Fruit fly (Drosophila melanogaster) whole organism, embryonic: ENCODE measurements around the gene CG14043.

Experiments
- CG1024 ChIP-seq: fragments of 200-800 bp; sonication (Bioruptor generic); IDR thresholded peaks from 2 replicates; pipeline ENCODE4 v1.3.6; 2022; ENCODE audit warnings: missing biosample characterization, missing genetic modification characterization
- CG10267 ChIP-seq: fragments of 200-800 bp; sonication (Bioruptor generic); optimal IDR thresholded peaks from 2 replicates; lab custom pipeline; 2018; ENCODE audit warnings: missing biosample characterization, mild to moderate bottlenecking, missing genetic modification characterization, moderate library complexity
- CG10274 ChIP-seq: fragments of 200-800 bp; sonication (Bioruptor generic); optimal IDR thresholded peaks from 3 replicates; lab custom pipeline; 2017; ENCODE audit warnings: missing biosample characterization, mild to moderate bottlenecking, missing genetic modification characterization
- CG10321 ChIP-seq: fragments of 200-800 bp; sonication (Bioruptor generic); IDR thresholded peaks from 2 replicates; pipeline ENCODE4 v1.3.6; 2022; ENCODE audit warnings: missing biosample characterization, missing genetic modification characterization
- CG10431 ChIP-seq: fragments of 200-800 bp; sonication (Bioruptor generic); optimal IDR thresholded peaks from 3 replicates; lab custom pipeline; 2018; ENCODE audit warnings: missing biosample characterization, mild to moderate bottlenecking, missing genetic modification characterization
- CG11247 ChIP-seq: fragments of 200-800 bp; sonication (Bioruptor generic); IDR thresholded peaks from 2 replicates; pipeline ENCODE4 v1.3.6; 2022; ENCODE audit warnings: missing biosample characterization, missing genetic modification characterization
- CG12219 ChIP-seq: fragments of 200-800 bp; sonication (Bioruptor generic); optimal IDR thresholded peaks from 3 replicates; lab custom pipeline; 2018; ENCODE audit warnings: missing biosample characterization, mild to moderate bottlenecking, missing genetic modification characterization
- CG12659 ChIP-seq: fragments of 200-800 bp; sonication (Bioruptor generic); optimal IDR thresholded peaks from 3 replicates; lab custom pipeline; 2017; ENCODE audit warnings: mild to moderate bottlenecking, missing biosample characterization, missing genetic modification reagents, missing genetic modification characterization
- CG12769 ChIP-seq: fragments of 200-800 bp; sonication (Bioruptor generic); optimal IDR thresholded peaks from 2 replicates; lab custom pipeline; 2019; ENCODE audit warnings: missing biosample characterization, mild to moderate bottlenecking, missing genetic modification characterization, moderate library complexity
- CG13624 ChIP-seq: fragments of 200-800 bp; sonication (Bioruptor generic); optimal IDR thresholded peaks from 2 replicates; lab custom pipeline; 2016; ENCODE audit warnings: missing biosample characterization, missing genetic modification characterization
- CG15011 ChIP-seq: fragments of 200-800 bp; sonication (Bioruptor generic); optimal IDR thresholded peaks from 3 replicates; lab custom pipeline; 2018; ENCODE audit warnings: missing biosample characterization, mild to moderate bottlenecking, missing genetic modification characterization
- CG1792 ChIP-seq: fragments of 200-800 bp; sonication (Bioruptor generic); optimal IDR thresholded peaks from 2 replicates; lab custom pipeline; 2016; ENCODE audit warnings: missing biosample characterization, missing genetic modification characterization
- CG18476 ChIP-seq: fragments of 200-800 bp; sonication (Bioruptor generic); optimal IDR thresholded peaks from 2 replicates; lab custom pipeline; 2016; ENCODE audit warnings: missing biosample characterization, mild to moderate bottlenecking, missing genetic modification characterization
- CG18619 ChIP-seq: fragments of 200-800 bp; sonication (Bioruptor generic); optimal IDR thresholded peaks from 3 replicates; lab custom pipeline; 2017; ENCODE audit warnings: missing biosample characterization, mild to moderate bottlenecking, missing genetic modification characterization
- CG2199 ChIP-seq: fragments of 200-800 bp; sonication (Bioruptor generic); IDR thresholded peaks from 3 replicates; pipeline ENCODE4 v1.3.6; 2022; ENCODE audit warnings: missing biosample characterization, missing genetic modification characterization
- CG6175 ChIP-seq: fragments of 200-800 bp; sonication (Bioruptor generic); IDR thresholded peaks from 3 replicates; pipeline ENCODE4 v1.3.6; 2022; ENCODE audit warnings: missing biosample characterization, missing genetic modification characterization
- CG6765 ChIP-seq: fragments of 200-800 bp; sonication (Bioruptor generic); optimal IDR thresholded peaks from 3 replicates; lab custom pipeline; 2017; ENCODE audit warnings: missing biosample characterization, mild to moderate bottlenecking, missing genetic modification characterization
- CG7372 ChIP-seq: fragments of 200-800 bp; sonication (Bioruptor generic); IDR thresholded peaks from 2 replicates; pipeline ENCODE4 v1.3.6; 2022; ENCODE audit warnings: missing biosample characterization, missing genetic modification characterization
- CG8388 ChIP-seq: fragments of 200-800 bp; sonication (Bioruptor generic); optimal IDR thresholded peaks from 2 replicates; lab custom pipeline; 2019; ENCODE audit warnings: missing biosample characterization, mild to moderate bottlenecking, missing genetic modification characterization, moderate library complexity
- CG8924 ChIP-seq: fragments of 200-800 bp; optimal IDR thresholded peaks from 3 replicates; lab custom pipeline; 2019; ENCODE audit warnings: missing biosample characterization, mild to moderate bottlenecking, missing genetic modification characterization, moderate library complexity
- E2f2 ChIP-seq: fragments of 200-800 bp; sonication (Bioruptor generic); IDR thresholded peaks from 2 replicates; pipeline ENCODE4 v1.3.6; 2022; ENCODE audit warnings: missing biosample characterization, missing genetic modification characterization
- ERR ChIP-seq: fragments of 200-800 bp; sonication (Bioruptor generic); optimal IDR thresholded peaks from 2 replicates; lab custom pipeline; 2016; ENCODE audit warnings: missing biosample characterization, missing genetic modification characterization
- Fer1 ChIP-seq: fragments of 200-800 bp; sonication (Bioruptor generic); optimal IDR thresholded peaks from 2 replicates; lab custom pipeline; 2017; ENCODE audit warnings: missing biosample characterization, mild to moderate bottlenecking, missing genetic modification characterization
- GATAe ChIP-seq: fragments of 200-800 bp; sonication (Bioruptor generic); conservative IDR thresholded peaks from 2 replicates; pipeline ENCODE4 v1.3.6; 2022; ENCODE audit warnings: missing biosample characterization, missing genetic modification characterization
- Hand ChIP-seq: fragments of 200-800 bp; sonication (Bioruptor generic); optimal IDR thresholded peaks from 2 replicates; lab custom pipeline; 2017; ENCODE audit warnings: mild to moderate bottlenecking, missing biosample characterization, missing genetic modification reagents, missing genetic modification characterization
- Hr3 ChIP-seq: fragments of 200-800 bp; sonication (Bioruptor generic); optimal IDR thresholded peaks from 3 replicates; lab custom pipeline; 2016; ENCODE audit warnings: missing biosample characterization, missing genetic modification characterization
- Meics ChIP-seq: fragments of 200-800 bp; sonication (Bioruptor generic); optimal IDR thresholded peaks from 2 replicates; lab custom pipeline; 2017; ENCODE audit warnings: missing biosample characterization, mild to moderate bottlenecking, missing genetic modification characterization
- Scr ChIP-seq: fragments of 200-800 bp; sonication (Bioruptor generic); IDR thresholded peaks from 2 replicates; pipeline ENCODE4 v1.3.6; 2022; ENCODE audit warnings: missing biosample characterization, missing genetic modification characterization; ENCODE audit not compliant: partially characterized antibody
- Side ChIP-seq: fragments of 200-800 bp; sonication (Bioruptor generic); optimal IDR thresholded peaks from 2 replicates; lab custom pipeline; 2016; ENCODE audit warnings: missing biosample characterization, missing genetic modification characterization
- Xrp1 ChIP-seq: fragments of 200-800 bp; sonication (Bioruptor generic); IDR thresholded peaks from 2 replicates; pipeline ENCODE4 v1.3.6; 2022; ENCODE audit warnings: missing biosample characterization, missing genetic modification characterization
- cg ChIP-seq: fragments of 200-800 bp; sonication (Bioruptor generic); optimal IDR thresholded peaks from 3 replicates; lab custom pipeline; 2019; ENCODE audit warnings: missing biosample characterization, mild to moderate bottlenecking, missing genetic modification characterization, moderate library complexity
- chm ChIP-seq: fragments of 200-800 bp; sonication (Bioruptor generic); IDR thresholded peaks from 2 replicates; pipeline ENCODE4 v1.3.6; 2022; ENCODE audit warnings: missing biosample characterization, missing genetic modification characterization
- ems ChIP-seq: fragments of 200-800 bp; sonication (Bioruptor generic); optimal IDR thresholded peaks from 3 replicates; lab custom pipeline; 2016; ENCODE audit warnings: missing biosample characterization, missing genetic modification characterization
- ewg ChIP-seq: fragments of 200-800 bp; sonication (Bioruptor generic); optimal IDR thresholded peaks from 3 replicates; lab custom pipeline; 2017; ENCODE audit warnings: mild to moderate bottlenecking, missing biosample characterization, missing genetic modification reagents, missing genetic modification characterization
- eyg ChIP-seq: fragments of 200-800 bp; sonication (Bioruptor generic); optimal IDR thresholded peaks from 3 replicates; lab custom pipeline; 2016; ENCODE audit warnings: missing biosample characterization, missing genetic modification characterization
- grau ChIP-seq: fragments of 200-800 bp; optimal IDR thresholded peaks from 3 replicates; lab custom pipeline; 2019; ENCODE audit warnings: missing biosample characterization, mild to moderate bottlenecking, missing genetic modification characterization, moderate library complexity
- gsb-n ChIP-seq: fragments of 200-800 bp; sonication (Bioruptor generic); optimal IDR thresholded peaks from 3 replicates; lab custom pipeline; 2018; ENCODE audit warnings: missing biosample characterization, mild to moderate bottlenecking, missing genetic modification characterization
- h ChIP-seq: fragments of >200 bp; optimal IDR thresholded peaks from 2 replicates; lab custom pipeline; 2017
- inv ChIP-seq: fragments of 200-800 bp; sonication (Bioruptor generic); IDR thresholded peaks from 2 replicates; pipeline ENCODE4 v1.3.6; 2022; ENCODE audit warnings: missing biosample characterization, missing genetic modification characterization; ENCODE audit not compliant: partially characterized antibody
- ken ChIP-seq: fragments of 200-800 bp; sonication (Bioruptor generic); IDR thresholded peaks from 3 replicates; pipeline ENCODE4 v1.3.6; 2022; ENCODE audit warnings: missing biosample characterization, missing genetic modification characterization
- pan ChIP-seq, 4 experiments: fragments of >200 bp in 3 of 4; fragments of 200-800 bp in 1 of 4; sonication (Bioruptor generic) in 1 of 4; optimal IDR thresholded peaks in 3 of 4; IDR thresholded peaks in 1 of 4; 2 replicates each; pipeline versions ENCODE4 v1.3.6 to Lab custom; 2017 to 2022; ENCODE audit warnings: missing biosample characterization in 2 of 4, missing genetic modification characterization in 2 of 4, mixed read lengths in 1 of 4
- run ChIP-seq: fragments of 200-800 bp; sonication (Bioruptor generic); optimal IDR thresholded peaks from 3 replicates; lab custom pipeline; 2018; ENCODE audit warnings: missing biosample characterization, mild to moderate bottlenecking, missing genetic modification characterization
- sima ChIP-seq: fragments of 200-800 bp; sonication (Bioruptor generic); optimal IDR thresholded peaks from 2 replicates; lab custom pipeline; 2016; ENCODE audit warnings: missing biosample characterization, missing genetic modification characterization
- sr ChIP-seq: fragments of 200-800 bp; sonication (Bioruptor generic); IDR thresholded peaks from 3 replicates; pipeline ENCODE4 v1.3.6; 2022; ENCODE audit warnings: missing biosample characterization, missing genetic modification characterization
- trem ChIP-seq: fragments of 200-800 bp; optimal IDR thresholded peaks from 3 replicates; lab custom pipeline; 2019; ENCODE audit warnings: missing biosample characterization, mild to moderate bottlenecking, missing genetic modification characterization, moderate library complexity
- unc-4 ChIP-seq: fragments of 200-800 bp; sonication (Bioruptor generic); IDR thresholded peaks from 2 replicates; pipeline ENCODE4 v1.3.6; 2022; ENCODE audit warnings: missing biosample characterization, missing genetic modification characterization; ENCODE audit not compliant: partially characterized antibody
- vfl ChIP-seq: fragments of 200-800 bp; sonication (Bioruptor generic); optimal IDR thresholded peaks from 2 replicates; lab custom pipeline; 2016; ENCODE audit warnings: missing biosample characterization, missing genetic modification characterization
- wek ChIP-seq: fragments of 200-800 bp; sonication (Bioruptor generic); optimal IDR thresholded peaks from 3 replicates; lab custom pipeline; 2018; ENCODE audit warnings: missing biosample characterization, mild to moderate bottlenecking, missing genetic modification characterization, moderate library complexity
- zen ChIP-seq: fragments of 200-800 bp; sonication (Bioruptor generic); optimal IDR thresholded peaks from 3 replicates; lab custom pipeline; 2018; ENCODE audit warnings: missing biosample characterization, mild to moderate bottlenecking, missing genetic modification characterization, moderate library complexity

Gene CG14043

dm6 chr2L:5000919-5001581 lies 29.5 kb downstream of the CG14043 start (continued):
- TF ChIP-seq unc-4 (0 out of 2 replicates have a peak, but pooled peaks have one; percentile 36), pan (optimal IDR thresholded peaks at IDR 0.05; lab: Kevin White, UChicago) (no peak), pan (GFP tag; optimal IDR thresholded peaks at IDR 0.05 in 1 of 2, IDR thresholded peaks at IDR 0.05 in 1 of 2) (peak in 1 of 2 experiments; percentile 65), grau (peak; percentile 94), chm (GFP tag; lab: Robert Waterston, UW) (peak; percentile 28; the same call in 1 of the 2 replicates), gsb-n (tag; lab: Kevin White, UChicago) (no peak), run (tag; lab: Kevin White, UChicago) (no peak), CG8924 (tag; lab: Kevin White, UChicago) (no peak), CG18476 (GFP tag; lab: Kevin White, UChicago) (no peak), CG8388 (GFP tag; lab: Kevin White, UChicago) (no peak), eyg (GFP tag; lab: Kevin White, UChicago) (no peak), CG10267 (no peak), sima (GFP tag; lab: Kevin White, UChicago) (no peak), E2f2 (GFP tag; lab: Robert Waterston, UW) (peak; percentile 94), CG12659 (GFP tag; lab: Kevin White, UChicago) (no peak), zen (tag; lab: Kevin White, UChicago) (no peak), CG10321 (GFP tag; lab: Robert Waterston, UW) (peak; percentile 75), CG18619 (GFP tag; lab: Kevin White, UChicago) (no peak), inv (GFP tag; lab: Robert Waterston, UW) (0 out of 2 replicates have a peak, but pooled peaks have one; percentile 10), wek (GFP tag; lab: Kevin White, UChicago) (no peak), Fer1 (GFP tag; lab: Kevin White, UChicago) (no peak), CG15011 (no peak), CG6175 (GFP tag; lab: Robert Waterston, UW) (no peak; the same call in 2 of the 3 replicates), CG10431 (no peak), Hand (GFP tag; lab: Kevin White, UChicago) (no peak), CG6765 (no peak), cg (GFP tag; lab: Kevin White, UChicago) (no peak), CG12769 (tag; lab: Kevin White, UChicago) (peak; percentile 21), CG10274 (no peak), Meics (GFP tag; lab: Kevin White, UChicago) (no peak), ken (GFP tag; lab: Robert Waterston, UW) (peak; percentile 28; the same call in 1 of the 3 replicates), CG11247 (GFP tag; lab: Robert Waterston, UW) (no peak), ERR (GFP tag; lab: Kevin White, UChicago) (peak; percentile 49), Hr3 (GFP tag; lab: Kevin White, UChicago) (no peak), CG1792 (GFP tag; lab: Kevin White, UChicago) (no peak), CG13624 (GFP tag; lab: Kevin White, UChicago) (no peak), h (no peak), CG7372 (GFP tag; lab: Robert Waterston, UW) (no peak), CG12219 (GFP tag; lab: Kevin White, UChicago) (no peak), GATAe (GFP tag; lab: Robert Waterston, UW) (no peak; the same call in 1 of the 2 replicates), sr (GFP tag; lab: Robert Waterston, UW) (0 out of 3 replicates have a peak, but pooled peaks have one; percentile 7), ems (GFP tag; lab: Kevin White, UChicago) (no peak), vfl (GFP tag; lab: Kevin White, UChicago) (no peak), CG1024 (GFP tag; lab: Robert Waterston, UW) (0 out of 2 replicates have a peak, but pooled peaks have one; percentile 11), CG2199 (peak; percentile 93), Side (no peak), Scr (GFP tag; lab: Robert Waterston, UW) (no peak; the same call in 1 of the 2 replicates), trem (tag; lab: Kevin White, UChicago) (no peak), Xrp1 (GFP tag; lab: Robert Waterston, UW) (peak; percentile 55), ewg (no peak)
